Fruit fly (Drosophila melanogaster) whole organism: Measurements from ENCODE around the gene CG13857.

ENCODE experiments used
- CG8478 ChIP-seq: fragments of >200 bp; optimal IDR thresholded peaks from 2 replicates; lab custom pipeline; 2018; ENCODE audit warnings: inconsistent platforms
- pan ChIP-seq: fragments of >200 bp; optimal IDR thresholded peaks from 2 replicates; lab custom pipeline; 2017
- usp ChIP-seq: fragments of >200 bp; optimal IDR thresholded peaks from 2 replicates; lab custom pipeline; 2017; ENCODE audit warnings: missing biosample characterization, missing genetic modification characterization, mixed read lengths

DNA sequence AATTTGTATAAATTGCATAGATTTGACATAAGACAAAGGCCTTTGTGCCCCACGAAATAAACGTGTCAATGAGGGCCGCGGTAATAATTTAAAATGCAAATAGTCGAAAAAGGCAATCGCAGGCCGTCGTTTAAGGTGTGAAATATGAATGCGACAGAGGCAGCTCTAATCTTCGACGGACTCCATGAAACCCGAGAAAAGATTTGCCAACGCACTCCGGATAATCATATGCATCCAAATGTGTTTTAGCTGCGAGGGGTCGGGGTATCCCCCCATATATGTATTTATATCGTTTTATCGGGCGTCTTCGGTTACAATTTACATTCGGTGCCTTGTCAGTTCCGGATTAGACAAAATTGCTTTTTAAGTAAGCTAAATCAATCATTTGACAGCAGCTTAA lies 44.4 kb upstream of the CG13857 start:
- no peak for TF ChIP-seq CG8478
- TF ChIP-seq pan (lab: Kevin White, UChicago): no peak
- TF ChIP-seq usp (GFP tag; lab: Kevin White, UChicago): no peak
